Fruit fly (Drosophila melanogaster) whole organism: ENCODE results near the gene CG32163.

Experiments
- CG8478 ChIP-seq: fragments of >200 bp; optimal IDR thresholded peaks from 2 replicates; lab custom pipeline; 2018; ENCODE audit warnings: inconsistent platforms
- Dll ChIP-seq: fragments of >200 bp; optimal IDR thresholded peaks from 2 replicates; lab custom pipeline; 2017
- EcR ChIP-seq, 2 experiments: fragments of >200 bp; optimal IDR thresholded peaks; 2 replicates each; lab custom pipeline; 2017; ENCODE audit warnings: missing biosample characterization in 2 of 2, missing genetic modification characterization in 2 of 2, missing genetic modification reagents in 2 of 2
- pan ChIP-seq: fragments of >200 bp; optimal IDR thresholded peaks from 2 replicates; lab custom pipeline; 2017
- psq ChIP-seq: fragments of >200 bp; optimal IDR thresholded peaks from 2 replicates; lab custom pipeline; 2017
- usp ChIP-seq: fragments of >200 bp; optimal IDR thresholded peaks from 2 replicates; lab custom pipeline; 2017; ENCODE audit warnings: missing biosample characterization, missing genetic modification characterization, mixed read lengths

The CG32163 gene

DNA sequence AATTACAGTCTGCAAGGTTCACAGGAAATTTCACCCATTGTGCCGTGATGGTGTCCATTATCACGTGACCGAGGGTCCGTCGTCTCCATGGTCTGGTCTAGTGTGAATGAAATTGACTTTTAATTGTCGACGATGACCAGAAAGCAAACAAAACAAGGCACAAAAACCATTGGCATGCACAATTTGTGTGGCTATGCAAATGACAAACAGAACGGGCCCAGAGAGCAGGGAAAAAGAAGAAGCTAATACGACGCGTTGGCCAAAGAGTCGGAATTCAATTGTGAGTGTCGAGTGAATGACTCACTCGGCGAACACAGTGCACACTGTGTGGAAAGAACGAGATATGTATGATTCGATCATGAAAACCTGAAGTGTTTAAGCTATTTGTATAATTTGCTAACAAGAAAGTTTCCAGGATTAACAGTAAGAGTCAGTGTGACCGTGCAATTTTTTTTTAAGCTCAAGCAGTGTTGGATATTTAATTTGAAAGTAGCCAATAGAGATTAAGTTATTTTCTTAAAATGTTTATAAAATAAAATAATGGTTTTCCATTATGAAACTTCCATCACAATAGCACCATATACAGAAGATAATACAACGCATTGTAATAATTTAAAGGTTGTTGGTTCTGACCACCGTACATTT is 48.7 kb downstream of the CG32163 start:
- TF ChIP-seq pan: no peak
- no peak for TF ChIP-seq CG8478 (lab: Kevin White, UChicago)
- no peak for TF ChIP-seq EcR (GFP tag; optimal IDR thresholded peaks at IDR 0.05; lab: Kevin White, UChicago)
- no peak for TF ChIP-seq Dll (lab: Kevin White, UChicago)
- no peak for TF ChIP-seq usp
- TF ChIP-seq psq (lab: Kevin White, UChicago): no peak
